Fruit fly (Drosophila melanogaster) whole organism, embryonic: Measurements from ENCODE around the gene CG3690.

Experiments used
- BEAF-32 ChIP-seq: fragments of 200-800 bp; sonication (Bioruptor generic); optimal IDR thresholded peaks from 3 replicates; lab custom pipeline; 2017; ENCODE audit warnings: missing biosample characterization, missing genetic modification characterization, mild to moderate bottlenecking, moderate library complexity, missing genetic modification reagents
- C15 ChIP-seq: fragments of 200-800 bp; sonication (Bioruptor generic); IDR thresholded peaks from 3 replicates; pipeline ENCODE4 v1.3.6; 2022; ENCODE audit warnings: missing biosample characterization, missing genetic modification characterization
- CG1024 ChIP-seq: fragments of 200-800 bp; sonication (Bioruptor generic); IDR thresholded peaks from 2 replicates; pipeline ENCODE4 v1.3.6; 2022; ENCODE audit warnings: missing biosample characterization, missing genetic modification characterization
- CG10431 ChIP-seq: fragments of 200-800 bp; sonication (Bioruptor generic); optimal IDR thresholded peaks from 3 replicates; lab custom pipeline; 2018; ENCODE audit warnings: missing biosample characterization, mild to moderate bottlenecking, missing genetic modification characterization
- CG10565 ChIP-seq: fragments of 200-800 bp; sonication (Bioruptor generic); optimal IDR thresholded peaks from 3 replicates; lab custom pipeline; 2016; ENCODE audit warnings: missing biosample characterization, mild to moderate bottlenecking, missing genetic modification characterization
- CG10959 ChIP-seq: fragments of 200-800 bp; sonication (Bioruptor generic); IDR thresholded peaks from 2 replicates; pipeline ENCODE4 v1.3.6; 2022; ENCODE audit warnings: missing biosample characterization, missing genetic modification characterization
- CG11456 ChIP-seq: fragments of 200-800 bp; sonication (Bioruptor generic); IDR thresholded peaks from 3 replicates; pipeline ENCODE4 v1.3.6; 2022; ENCODE audit warnings: missing biosample characterization, missing genetic modification characterization
- CG12155 ChIP-seq: fragments of 200-800 bp; sonication (Bioruptor generic); optimal IDR thresholded peaks from 3 replicates; lab custom pipeline; 2016; ENCODE audit warnings: missing biosample characterization, missing genetic modification characterization
- CG13424 ChIP-seq: fragments of 200-800 bp; sonication (Bioruptor generic); optimal IDR thresholded peaks from 2 replicates; lab custom pipeline; 2019; ENCODE audit warnings: missing biosample characterization, mild to moderate bottlenecking, missing genetic modification characterization, moderate library complexity
- CG14860 ChIP-seq: fragments of 200-800 bp; sonication (Bioruptor generic); IDR thresholded peaks from 3 replicates; pipeline ENCODE4 v1.3.6; 2022; ENCODE audit warnings: missing biosample characterization, missing genetic modification characterization; ENCODE audit not compliant: partially characterized antibody
- CG1792 ChIP-seq: fragments of 200-800 bp; sonication (Bioruptor generic); optimal IDR thresholded peaks from 2 replicates; lab custom pipeline; 2016; ENCODE audit warnings: missing biosample characterization, missing genetic modification characterization
- CG18764 ChIP-seq: fragments of 200-800 bp; sonication (Bioruptor generic); optimal IDR thresholded peaks from 3 replicates; lab custom pipeline; 2016; ENCODE audit warnings: missing biosample characterization, missing genetic modification characterization
- CG3065 ChIP-seq: fragments of 200-800 bp; sonication (Bioruptor generic); optimal IDR thresholded peaks from 2 replicates; lab custom pipeline; 2016; ENCODE audit warnings: missing biosample characterization, missing genetic modification characterization
- CG32767 ChIP-seq: fragments of 200-800 bp; sonication (Bioruptor generic); IDR thresholded peaks from 2 replicates; pipeline ENCODE4 v1.3.6; 2022; ENCODE audit warnings: missing biosample characterization, missing genetic modification characterization
- CG3847 ChIP-seq: fragments of 200-800 bp; sonication (Bioruptor generic); IDR thresholded peaks from 2 replicates; pipeline ENCODE4 v1.3.6; 2022; ENCODE audit warnings: missing biosample characterization, missing genetic modification characterization
- CG6272 ChIP-seq: fragments of 200-800 bp; sonication (Bioruptor generic); IDR thresholded peaks from 2 replicates; pipeline ENCODE4 v1.3.6; 2022; ENCODE audit warnings: missing biosample characterization, missing genetic modification characterization
- CG6689 ChIP-seq: fragments of 200-800 bp; sonication (Bioruptor generic); IDR thresholded peaks from 2 replicates; pipeline ENCODE4 v1.3.6; 2022; ENCODE audit warnings: missing biosample characterization, missing genetic modification characterization
- CG7556 ChIP-seq: fragments of 200-800 bp; sonication (Bioruptor generic); optimal IDR thresholded peaks from 2 replicates; lab custom pipeline; 2017; ENCODE audit warnings: missing biosample characterization, mild to moderate bottlenecking, missing genetic modification characterization
- CG7839 ChIP-seq: fragments of 200-800 bp; sonication (Bioruptor generic); optimal IDR thresholded peaks from 3 replicates; lab custom pipeline; 2018; ENCODE audit warnings: missing biosample characterization, mild to moderate bottlenecking, missing genetic modification characterization, moderate library complexity
- CG8281 ChIP-seq: fragments of 200-800 bp; sonication (Bioruptor generic); optimal IDR thresholded peaks from 2 replicates; lab custom pipeline; 2018; ENCODE audit warnings: missing biosample characterization, mild to moderate bottlenecking, missing genetic modification characterization, moderate library complexity
- CG8478 ChIP-seq: fragments of >200 bp; optimal IDR thresholded peaks from 2 replicates; lab custom pipeline; 2018
- CG8765 ChIP-seq: fragments of 200-800 bp; sonication (Bioruptor generic); IDR thresholded peaks from 2 replicates; pipeline ENCODE4 v1.3.6; 2022; ENCODE audit warnings: missing biosample characterization, missing genetic modification characterization
- CG9437 ChIP-seq: fragments of 200-800 bp; sonication (Bioruptor generic); optimal IDR thresholded peaks from 2 replicates; lab custom pipeline; 2018; ENCODE audit warnings: missing biosample characterization, mild to moderate bottlenecking, missing genetic modification characterization
- CTCF ChIP-seq: fragments of 200-800 bp; sonication (Bioruptor generic); optimal IDR thresholded peaks from 2 replicates; lab custom pipeline; 2017; ENCODE audit warnings: missing biosample characterization, mild to moderate bottlenecking, missing genetic modification characterization, moderate library complexity
- Camta ChIP-seq: fragments of 200-800 bp; sonication (Bioruptor generic); optimal IDR thresholded peaks from 2 replicates; lab custom pipeline; 2016; ENCODE audit warnings: missing biosample characterization, missing genetic modification characterization
- Dbx ChIP-seq: fragments of 200-800 bp; sonication (Bioruptor generic); IDR thresholded peaks from 3 replicates; pipeline ENCODE4 v1.3.6; 2022; ENCODE audit warnings: missing biosample characterization, missing genetic modification characterization
- Dll ChIP-seq: fragments of 200-800 bp; sonication (Bioruptor generic); IDR thresholded peaks from 4 replicates; pipeline ENCODE4 v1.3.6; 2022; ENCODE audit warnings: missing biosample characterization, missing genetic modification characterization; ENCODE audit not compliant: partially characterized antibody
- Elba2 ChIP-seq: fragments of 200-800 bp; sonication (Bioruptor generic); optimal IDR thresholded peaks from 3 replicates; lab custom pipeline; 2016; ENCODE audit warnings: missing biosample characterization, missing genetic modification characterization
- Hmx ChIP-seq: fragments of 200-800 bp; sonication (Bioruptor generic); optimal IDR thresholded peaks from 2 replicates; lab custom pipeline; 2016; ENCODE audit warnings: missing biosample characterization, missing genetic modification characterization
- Hr78 ChIP-seq, 2 experiments: fragments of 200-800 bp in 1 of 2; fragments of >200 bp in 1 of 2; sonication (Bioruptor generic) in 1 of 2; optimal IDR thresholded peaks; 2 replicates each; lab custom pipeline; 2017 to 2019; ENCODE audit warnings: missing biosample characterization in 2 of 2, missing genetic modification characterization in 2 of 2, mild to moderate bottlenecking in 1 of 2, moderate library complexity in 1 of 2
- Mad ChIP-seq: fragments of 200-800 bp; sonication (Bioruptor generic); optimal IDR thresholded peaks from 2 replicates; lab custom pipeline; 2016; ENCODE audit warnings: missing biosample characterization, missing genetic modification characterization
- NC2α ChIP-seq: fragments of 200-800 bp; sonication (Bioruptor generic); optimal IDR thresholded peaks from 2 replicates; lab custom pipeline; 2016; ENCODE audit warnings: missing biosample characterization, missing genetic modification characterization
- NFAT ChIP-seq: fragments of 200-800 bp; sonication (Bioruptor generic); IDR thresholded peaks from 2 replicates; pipeline ENCODE4 v1.3.6; 2022; ENCODE audit warnings: missing biosample characterization, missing genetic modification characterization
- Nf-YB ChIP-seq: fragments of 200-800 bp; sonication (Bioruptor generic); optimal IDR thresholded peaks from 3 replicates; lab custom pipeline; 2019; ENCODE audit warnings: missing biosample characterization, mild to moderate bottlenecking, missing genetic modification characterization, moderate library complexity
- Opbp ChIP-seq: fragments of 200-800 bp; sonication (Bioruptor generic); IDR thresholded peaks from 3 replicates; pipeline ENCODE4 v1.3.6; 2022; ENCODE audit warnings: missing biosample characterization, missing genetic modification characterization; ENCODE audit not compliant: partially characterized antibody
- ase ChIP-seq: fragments of 200-800 bp; sonication (Bioruptor generic); IDR thresholded peaks from 3 replicates; pipeline ENCODE4 v1.3.6; 2022; ENCODE audit warnings: missing biosample characterization, missing genetic modification characterization
- chinmo ChIP-seq: fragments of 200-800 bp; sonication (Bioruptor generic); IDR thresholded peaks from 4 replicates; pipeline ENCODE4 v1.3.6; 2022; ENCODE audit warnings: missing biosample characterization, missing genetic modification characterization; ENCODE audit not compliant: partially characterized antibody
- chn ChIP-seq: fragments of 200-800 bp; sonication (Bioruptor generic); optimal IDR thresholded peaks from 2 replicates; lab custom pipeline; 2016; ENCODE audit warnings: missing biosample characterization, missing genetic modification characterization
- dmrt99B ChIP-seq: fragments of 200-800 bp; sonication (Bioruptor generic); optimal IDR thresholded peaks from 2 replicates; lab custom pipeline; 2018; ENCODE audit warnings: missing biosample characterization, mild to moderate bottlenecking, missing genetic modification characterization, moderate library complexity
- fru ChIP-seq: fragments of >200 bp; optimal IDR thresholded peaks from 2 replicates; lab custom pipeline; 2017
- gfzf ChIP-seq: fragments of 200-800 bp; sonication (Bioruptor generic); optimal IDR thresholded peaks from 2 replicates; lab custom pipeline; 2016; ENCODE audit warnings: missing biosample characterization, mild to moderate bottlenecking, missing genetic modification characterization, moderate library complexity
- grau ChIP-seq: fragments of 200-800 bp; optimal IDR thresholded peaks from 3 replicates; lab custom pipeline; 2019; ENCODE audit warnings: missing biosample characterization, mild to moderate bottlenecking, missing genetic modification characterization, moderate library complexity
- gro ChIP-seq: fragments of 200-800 bp; sonication (Bioruptor generic); optimal IDR thresholded peaks from 2 replicates; lab custom pipeline; 2016; ENCODE audit warnings: missing biosample characterization, missing genetic modification characterization
- inv ChIP-seq: fragments of 200-800 bp; sonication (Bioruptor generic); IDR thresholded peaks from 2 replicates; pipeline ENCODE4 v1.3.6; 2022; ENCODE audit warnings: missing biosample characterization, missing genetic modification characterization; ENCODE audit not compliant: partially characterized antibody
- lab ChIP-seq: fragments of 200-800 bp; sonication (Bioruptor generic); optimal IDR thresholded peaks from 3 replicates; lab custom pipeline; 2017; ENCODE audit warnings: missing biosample characterization, missing genetic modification characterization, mild to moderate bottlenecking, moderate library complexity, missing genetic modification reagents
- ro ChIP-seq: fragments of 200-800 bp; sonication (Bioruptor generic); IDR thresholded peaks from 2 replicates; pipeline ENCODE4 v1.3.6; 2022; ENCODE audit warnings: missing biosample characterization, missing genetic modification characterization
- run ChIP-seq: fragments of 200-800 bp; sonication (Bioruptor generic); optimal IDR thresholded peaks from 3 replicates; lab custom pipeline; 2018; ENCODE audit warnings: missing biosample characterization, mild to moderate bottlenecking, missing genetic modification characterization
- schlank ChIP-seq: fragments of 200-800 bp; sonication (Bioruptor generic); optimal IDR thresholded peaks from 2 replicates; lab custom pipeline; 2018; ENCODE audit warnings: missing biosample characterization, mild to moderate bottlenecking, missing genetic modification characterization
- sqz ChIP-seq: fragments of 200-800 bp; sonication (Bioruptor generic); optimal IDR thresholded peaks from 3 replicates; lab custom pipeline; 2018; ENCODE audit warnings: missing biosample characterization, mild to moderate bottlenecking, missing genetic modification characterization
- stc ChIP-seq: fragments of 200-800 bp; sonication (Bioruptor generic); IDR thresholded peaks from 2 replicates; pipeline ENCODE4 v1.3.6; 2022; ENCODE audit warnings: missing biosample characterization, missing genetic modification characterization
- z ChIP-seq: fragments of 200-800 bp; sonication (Bioruptor generic); IDR thresholded peaks from 3 replicates; pipeline ENCODE4 v1.3.6; 2022; ENCODE audit warnings: missing biosample characterization, missing genetic modification characterization

CG3690 gene

dm6 chrX:900725-901345 lies 50.9 kb downstream of the CG3690 start (continued):
- TF ChIP-seq Dll (GFP tag; lab: Robert Waterston, UW) = no peak
- TF ChIP-seq CG7556 = peak; percentile 72
- TF ChIP-seq CG10959 (GFP tag; lab: Robert Waterston, UW) = peak; percentile 48
- peak; percentile 47 for TF ChIP-seq schlank
- TF ChIP-seq grau (tag; lab: Kevin White, UChicago) = peak; percentile 97
- peak; percentile 74 for TF ChIP-seq stc (GFP tag; lab: Robert Waterston, UW)
- peak; percentile 87 for TF ChIP-seq lab (GFP tag; lab: Kevin White, UChicago)
- TF ChIP-seq Hmx (GFP tag; lab: Kevin White, UChicago) = no peak
- TF ChIP-seq NC2α (GFP tag; lab: Kevin White, UChicago) = peak; percentile 44
- TF ChIP-seq NFAT (GFP tag; lab: Robert Waterston, UW) = peak; percentile 70
- peak; percentile 44; the same call in 1 of the 2 replicates for TF ChIP-seq CG8765 (GFP tag; lab: Robert Waterston, UW)
- TF ChIP-seq gro (GFP tag; lab: Kevin White, UChicago) = peak; percentile 78
- peak; percentile 62 for TF ChIP-seq CG3847 (GFP tag; lab: Robert Waterston, UW)
- peak; percentile 57 for TF ChIP-seq CG18764 (GFP tag; lab: Kevin White, UChicago)
- TF ChIP-seq dmrt99B (tag; lab: Kevin White, UChicago) = peak; percentile 86
- peak; percentile 63; the same call in 1 of the 2 replicates for TF ChIP-seq ro (GFP tag; lab: Robert Waterston, UW)
- no peak for TF ChIP-seq C15 (GFP tag; lab: Robert Waterston, UW)
- peak; percentile 52; the same call in 1 of the 3 replicates for TF ChIP-seq ase
- 0 out of 4 replicates have a peak, but pooled peaks have one; percentile 52 for TF ChIP-seq chinmo (GFP tag; lab: Robert Waterston, UW)
- TF ChIP-seq CG1024 = peak; percentile 66
- TF ChIP-seq CG10431 = no peak
- peak; percentile 42 for TF ChIP-seq CG1792 (GFP tag; lab: Kevin White, UChicago)
- TF ChIP-seq Hr78 (GFP tag; optimal IDR thresholded peaks at IDR 0.05; lab: Kevin White, UChicago) = peak in 1 of 2 experiments; percentile 22
- no peak for TF ChIP-seq Opbp (GFP tag; lab: Robert Waterston, UW)
- TF ChIP-seq Elba2 (GFP tag; lab: Kevin White, UChicago) = no peak
- TF ChIP-seq Mad (GFP tag; lab: Kevin White, UChicago) = peak; percentile 67
- peak; percentile 67 for TF ChIP-seq CG12155
- peak; percentile 82 for TF ChIP-seq CG13424
- no peak for TF ChIP-seq inv
- peak; percentile 55; the same call in 1 of the 2 replicates for TF ChIP-seq CG6272 (GFP tag; lab: Robert Waterston, UW)
- TF ChIP-seq chn (GFP tag; lab: Kevin White, UChicago) = peak; percentile 78
- TF ChIP-seq CG9437 (GFP tag; lab: Kevin White, UChicago) = peak; percentile 45
- TF ChIP-seq run (tag; lab: Kevin White, UChicago) = peak; percentile 44
- TF ChIP-seq CG8281 (tag; lab: Kevin White, UChicago) = peak; percentile 52
- no peak for TF ChIP-seq BEAF-32 (GFP tag; lab: Kevin White, UChicago)
- peak; percentile 51 for TF ChIP-seq sqz (GFP tag; lab: Kevin White, UChicago)
- peak; percentile 42 for TF ChIP-seq Nf-YB (GFP tag; lab: Kevin White, UChicago)
- peak; percentile 67; the same call in 1 of the 3 replicates for TF ChIP-seq CG11456 (GFP tag; lab: Robert Waterston, UW)
- TF ChIP-seq CG7839 (tag; lab: Kevin White, UChicago) = peak; percentile 86
- TF ChIP-seq CG10565 (GFP tag; lab: Kevin White, UChicago) = no peak
- peak; percentile 66 for TF ChIP-seq Dbx (GFP tag; lab: Robert Waterston, UW)
- peak; percentile 22 for TF ChIP-seq CG3065 (GFP tag; lab: Kevin White, UChicago)
- peak; percentile 59; the same call in 1 of the 2 replicates for TF ChIP-seq CG32767 (GFP tag; lab: Robert Waterston, UW)
- TF ChIP-seq CG6689 (GFP tag; lab: Robert Waterston, UW) = peak; percentile 84
- TF ChIP-seq z (GFP tag; lab: Robert Waterston, UW) = peak; percentile 96
- peak; percentile 15 for TF ChIP-seq CTCF (GFP tag; lab: Kevin White, UChicago)
- TF ChIP-seq Camta = peak; percentile 73
- no peak for TF ChIP-seq CG14860 (GFP tag; lab: Robert Waterston, UW)
- TF ChIP-seq fru (lab: Kevin White, UChicago) = no peak
- no peak for TF ChIP-seq CG8478 (lab: Kevin White, UChicago)
- no peak for TF ChIP-seq gfzf
